Fruit fly (Drosophila melanogaster) whole organism, larva: ENCODE results near the gene CG8564.

Experiments
- noc ChIP-seq: fragments of 200-800 bp; sonication (Bioruptor generic); optimal IDR thresholded peaks from 3 replicates; lab custom pipeline; 2019; ENCODE audit warnings: missing biosample characterization, mild to moderate bottlenecking, missing genetic modification characterization, moderate library complexity

Gene CG8564

DNA sequence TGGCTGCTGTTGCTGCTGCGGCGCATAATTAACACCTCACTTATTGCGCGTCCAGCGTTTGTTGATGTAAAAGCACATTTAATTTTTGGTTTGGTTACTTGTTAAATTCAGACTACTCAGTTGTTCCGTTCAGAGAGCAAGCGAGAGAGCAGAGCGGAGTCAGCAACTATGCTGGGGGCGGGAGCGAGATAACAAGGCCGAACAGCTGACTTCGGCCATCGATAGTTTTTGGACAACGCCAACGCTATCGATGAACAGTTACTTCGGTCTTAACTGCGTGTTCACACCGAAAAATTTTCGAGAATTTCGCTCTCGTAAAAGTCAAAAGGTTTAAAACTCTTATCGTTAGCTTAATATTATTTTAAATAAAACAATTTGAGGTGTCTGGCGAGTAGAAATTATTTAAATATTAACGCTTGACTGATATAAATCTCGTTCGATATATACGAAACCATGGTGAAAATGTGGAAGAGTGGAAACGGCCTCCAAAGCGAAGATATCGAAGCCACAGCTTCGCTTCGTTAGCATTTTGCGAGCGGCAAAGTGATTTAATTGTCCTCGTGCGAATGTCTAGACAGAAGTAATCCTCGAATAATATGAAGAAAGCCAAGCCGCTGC, 6.2 kb downstream of the CG8564 start, which contains the start of the genes SMSr and smid:
Gene SMSr, minus strand, starts transcription at position 116 of the 618 bp plus-strand sequence.
Gene smid, plus strand, starts transcription at position 256 of the 618 bp plus-strand sequence.
- TF ChIP-seq noc (tag; lab: Kevin White, UChicago) = peak; percentile 39

DNA sequence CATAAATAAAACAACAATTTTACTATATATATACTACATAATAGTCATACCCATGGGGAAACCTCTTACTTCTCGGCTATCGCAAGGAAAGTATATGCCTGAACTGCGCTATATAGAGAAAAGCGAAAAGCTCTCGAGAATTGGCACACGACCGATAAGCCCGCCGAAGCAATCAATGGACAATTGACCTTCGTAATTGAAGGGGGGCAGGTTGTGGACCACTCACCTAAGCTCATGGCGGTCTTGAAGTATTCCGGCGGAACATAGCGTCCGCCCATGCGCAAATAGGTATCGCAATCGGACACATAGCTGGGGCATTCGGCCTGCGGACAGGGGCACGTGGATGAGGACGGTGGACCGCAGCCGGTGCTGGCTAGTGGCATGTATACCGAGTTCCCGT, 7.3 kb downstream of the CG8564 start:
- no peak for TF ChIP-seq noc (tag; lab: Kevin White, UChicago)

DNA sequence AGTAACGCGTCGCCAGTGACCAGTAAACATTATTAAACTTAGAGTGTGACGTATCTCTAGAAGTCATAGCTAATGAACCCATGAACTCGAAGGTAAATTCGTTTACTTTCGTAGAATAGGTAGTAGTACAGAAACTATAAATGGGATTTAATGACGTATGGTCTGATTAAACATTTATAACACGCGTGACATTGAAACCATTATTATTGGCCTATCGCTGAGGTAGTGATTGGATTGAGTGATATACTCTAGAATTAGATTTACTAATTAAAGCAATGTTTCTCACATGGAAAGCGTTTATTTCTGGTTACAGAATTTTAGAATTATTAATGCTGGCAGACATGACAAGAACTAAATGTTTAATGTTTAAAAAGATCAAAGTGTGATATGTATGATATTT, 10.9 kb downstream of the CG8564 start:
- TF ChIP-seq noc (tag; lab: Kevin White, UChicago) = no peak

DNA sequence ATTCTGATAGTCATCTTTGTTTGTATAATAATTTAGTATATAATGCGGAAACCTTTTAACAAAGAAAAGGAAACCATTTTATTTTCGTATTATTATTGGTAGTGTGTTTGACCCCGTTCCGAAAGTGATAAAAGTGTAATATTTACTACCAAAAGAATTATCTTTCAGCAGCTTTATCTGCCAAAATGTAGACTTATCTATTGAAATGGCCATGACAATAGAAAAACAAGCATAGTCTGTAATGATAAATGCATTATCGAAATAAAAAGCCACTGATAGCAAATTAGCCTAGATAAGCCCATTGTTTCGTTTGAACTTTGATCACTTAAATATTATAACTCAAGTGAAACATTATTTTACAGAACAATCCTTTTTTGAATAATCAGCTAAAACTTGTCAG, 11.6 kb downstream of the CG8564 start:
- no peak for TF ChIP-seq noc (tag; lab: Kevin White, UChicago)

DNA sequence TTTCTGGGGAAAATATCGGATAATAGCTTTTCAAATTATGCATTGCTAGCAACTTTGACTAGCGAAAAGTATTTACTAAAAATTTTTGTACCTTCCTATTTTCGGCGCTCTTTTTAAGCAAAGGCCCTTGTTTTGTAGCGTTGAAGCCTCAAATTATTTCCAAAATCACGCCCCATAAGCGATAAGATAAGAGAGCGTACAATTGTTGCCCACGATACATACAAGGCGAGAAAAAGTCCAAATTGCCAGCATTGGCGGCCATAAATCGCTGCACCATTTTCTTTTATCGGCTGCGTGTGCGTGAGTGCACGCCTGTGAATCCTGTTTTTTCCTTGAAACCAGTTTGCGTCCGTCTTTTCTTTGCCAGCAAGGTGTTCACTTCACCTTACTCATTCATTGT, 16.4 kb downstream of the CG8564 start:
- no peak for TF ChIP-seq noc (tag; lab: Kevin White, UChicago)

DNA sequence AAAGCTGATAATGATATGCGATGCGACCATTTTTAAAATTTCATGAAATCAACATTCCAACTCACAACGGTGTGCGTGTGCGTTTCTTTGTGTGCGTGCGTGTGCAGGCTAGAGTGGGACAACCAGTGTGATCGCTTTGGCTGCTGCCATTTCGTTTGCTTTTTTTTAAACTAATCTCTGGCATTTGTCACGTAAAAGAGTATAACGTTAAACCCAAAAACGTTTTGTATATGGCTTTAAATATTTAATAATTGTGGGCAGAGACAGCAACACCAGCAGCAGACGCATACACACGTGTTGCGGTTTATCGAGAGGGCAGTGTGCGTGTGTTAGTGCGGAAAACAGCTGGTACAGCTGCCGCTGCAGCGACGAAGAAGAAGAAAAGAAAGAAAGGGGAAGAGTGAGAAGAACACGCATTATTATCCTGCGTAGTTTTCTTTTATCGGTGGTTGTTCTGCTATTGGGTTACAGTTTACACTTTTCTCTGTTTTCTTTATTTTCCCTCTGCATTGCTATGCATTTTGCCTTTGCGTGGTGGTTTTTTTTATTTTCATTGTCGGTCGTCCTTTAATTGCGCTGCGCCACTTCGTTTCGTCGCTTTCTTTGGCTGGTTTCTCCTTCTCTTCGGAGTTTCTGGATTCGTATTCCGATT, 17.4 kb downstream of the CG8564 start:
- peak; percentile 11 for TF ChIP-seq noc (tag; lab: Kevin White, UChicago)

DNA sequence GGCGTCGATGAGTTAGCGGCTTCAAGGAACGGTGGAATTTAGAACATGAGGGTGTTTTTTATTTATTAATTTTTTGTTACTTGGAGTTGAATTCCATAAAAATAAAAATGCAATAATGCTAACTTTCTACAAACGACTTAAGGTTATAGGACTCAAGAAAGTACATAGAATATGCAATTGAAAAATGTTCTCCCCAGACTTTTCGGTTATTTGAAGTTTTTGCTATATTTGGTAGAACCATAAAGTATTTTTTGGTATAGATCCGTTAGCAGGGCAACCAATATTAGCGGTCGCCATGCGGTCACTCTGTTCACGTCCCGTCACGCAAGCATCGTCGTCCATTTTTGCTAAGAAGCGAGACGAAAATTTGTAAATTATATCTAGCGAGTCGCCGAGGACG, 18.2 kb downstream of the CG8564 start, which contains the start of gene akirin:
Gene akirin, plus strand, starts transcription at position 301 of the 400 bp plus-strand sequence.
- no peak for TF ChIP-seq noc (tag; lab: Kevin White, UChicago)

DNA sequence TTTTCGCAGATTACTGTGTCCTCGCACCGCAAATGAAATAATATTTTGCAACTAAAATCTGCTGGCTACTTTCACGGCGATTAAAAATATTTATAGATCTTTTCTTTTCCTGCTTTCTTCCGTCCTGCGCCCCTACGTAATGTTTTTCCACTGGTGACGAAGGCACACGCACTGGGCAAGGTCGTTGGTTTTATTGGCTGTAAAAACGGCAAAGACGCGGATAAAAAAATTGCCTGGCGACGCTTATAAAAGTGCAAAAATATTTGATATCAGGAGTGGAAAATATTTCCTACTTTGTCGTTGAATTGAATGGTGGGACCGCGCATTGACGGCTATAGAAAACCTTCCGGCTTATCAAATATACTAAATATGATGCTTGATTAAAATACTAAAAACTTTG, 18.8 kb downstream of the CG8564 start, which contains the start of gene Sh3beta:
Gene Sh3beta, minus strand, starts transcription at position 327 of the 400 bp plus-strand sequence.
- no peak for TF ChIP-seq noc (tag; lab: Kevin White, UChicago)

DNA sequence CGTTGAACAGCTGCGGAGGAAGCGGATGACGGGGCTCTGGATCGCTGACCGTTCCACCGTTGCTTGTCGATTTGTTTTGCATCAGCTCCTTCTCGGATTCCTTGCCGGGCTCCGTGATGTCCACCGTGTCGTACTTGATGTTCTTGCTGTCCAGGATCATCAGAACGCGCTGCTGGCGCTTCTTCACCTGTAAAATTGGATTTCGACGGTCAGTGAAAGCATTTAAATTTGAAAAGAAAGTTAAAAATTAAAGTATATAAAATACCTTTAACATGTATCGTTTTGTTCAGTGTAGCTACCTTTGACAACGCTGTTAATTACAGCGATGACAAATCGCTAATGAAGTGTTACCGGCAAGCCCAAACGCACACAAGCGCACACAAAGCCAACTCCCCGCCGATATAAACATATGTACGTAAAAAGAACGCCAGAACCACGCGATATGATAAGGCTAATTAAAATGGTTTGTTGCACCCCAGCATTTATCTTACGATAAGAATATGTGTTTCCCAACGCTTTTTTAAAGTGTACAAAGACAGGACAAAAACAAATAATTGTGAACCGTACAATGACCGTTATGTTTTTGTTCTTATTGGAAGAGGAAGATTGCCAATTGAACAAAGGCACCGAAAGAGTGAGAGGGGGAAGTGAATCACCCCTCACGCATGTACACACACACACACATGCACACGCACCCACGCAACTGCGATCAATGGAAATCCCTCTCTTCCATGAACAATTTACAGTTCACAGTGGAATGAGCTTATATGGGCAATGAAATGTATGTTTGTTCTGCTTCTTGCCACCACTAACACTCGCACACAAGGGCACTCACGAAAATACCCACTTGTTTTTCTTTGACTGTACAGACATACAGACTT, 19.7 kb downstream of the CG8564 start:
- no peak for TF ChIP-seq noc (tag; lab: Kevin White, UChicago)

DNA sequence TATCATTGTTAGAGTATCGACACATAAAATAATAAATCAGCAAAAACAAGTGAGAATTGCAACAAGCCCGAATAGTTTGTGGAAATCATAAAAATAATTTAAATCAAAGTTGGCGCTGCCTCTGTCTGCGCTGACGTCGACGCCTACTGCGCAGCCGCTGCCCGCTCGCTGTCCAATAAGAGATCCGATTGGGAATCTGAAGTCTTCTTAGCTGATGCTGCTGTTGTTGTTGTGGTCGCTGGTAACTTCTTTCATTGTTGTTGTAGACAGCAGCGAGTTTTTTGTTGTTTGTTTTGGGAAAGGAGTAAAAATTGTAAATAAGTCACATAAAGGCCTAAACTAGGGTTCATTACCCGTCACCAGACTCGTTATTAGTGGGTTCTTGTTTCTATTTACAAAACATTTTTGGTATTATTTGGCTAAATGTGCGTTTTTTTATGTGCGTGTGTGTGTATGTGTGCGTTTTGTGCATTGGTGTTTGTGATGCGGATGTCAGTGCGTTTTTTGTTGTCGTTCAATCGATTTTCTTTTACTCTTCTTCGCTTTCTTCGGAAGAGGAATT, 22.9 kb downstream of the CG8564 start:
- TF ChIP-seq noc (tag; lab: Kevin White, UChicago) = no peak

DNA sequence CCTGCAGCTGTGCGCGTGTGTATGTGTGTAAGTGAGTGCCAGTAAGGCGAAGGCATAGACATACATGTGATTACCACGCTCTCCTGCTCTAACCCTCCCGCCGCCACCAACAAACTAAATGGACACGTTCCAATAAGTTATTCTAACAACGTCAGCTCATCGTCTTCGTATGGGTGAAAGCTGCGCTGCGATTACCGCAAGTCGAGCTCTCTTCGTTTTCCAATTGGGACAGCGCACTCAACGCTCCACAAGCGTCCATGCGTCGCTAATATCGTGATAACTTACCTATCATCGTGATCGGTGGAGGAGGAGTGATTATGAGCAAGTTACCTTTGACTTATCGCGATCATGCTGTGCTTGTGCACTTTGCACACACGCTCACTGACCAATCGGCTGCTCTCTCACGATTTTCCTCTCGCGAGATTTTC, 26.6 kb downstream of the CG8564 start:
- TF ChIP-seq noc (tag; lab: Kevin White, UChicago) = peak; percentile 6

DNA sequence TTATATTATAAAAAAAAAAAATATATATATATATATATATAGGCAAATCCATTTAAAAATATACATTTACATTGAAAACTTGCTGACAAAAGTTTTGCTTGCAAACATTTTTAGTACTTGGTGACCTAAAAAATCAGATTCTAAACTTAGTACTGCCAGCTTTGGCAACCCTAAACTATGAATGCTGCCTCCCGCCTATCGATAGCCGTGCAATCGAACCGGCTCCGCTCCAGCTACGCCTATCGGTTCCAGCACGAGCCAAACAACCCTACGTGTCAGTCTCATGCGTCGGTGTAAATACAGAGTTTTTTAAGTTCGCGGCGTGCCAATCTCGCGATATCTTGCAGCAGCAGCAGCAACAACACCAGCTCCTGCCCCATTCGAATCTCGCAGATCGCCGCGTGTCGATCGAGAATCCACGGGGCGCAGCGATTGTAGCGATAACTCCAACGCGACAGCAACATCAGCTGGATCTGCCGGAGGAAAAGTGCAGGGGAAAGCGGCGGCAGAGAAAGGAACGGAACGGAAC, 27.3 kb downstream of the CG8564 start, which contains the start of gene Sec63:
Gene Sec63, plus strand, starts transcription at position 238 of the 529 bp plus-strand sequence.
- no peak for TF ChIP-seq noc (tag; lab: Kevin White, UChicago)

DNA sequence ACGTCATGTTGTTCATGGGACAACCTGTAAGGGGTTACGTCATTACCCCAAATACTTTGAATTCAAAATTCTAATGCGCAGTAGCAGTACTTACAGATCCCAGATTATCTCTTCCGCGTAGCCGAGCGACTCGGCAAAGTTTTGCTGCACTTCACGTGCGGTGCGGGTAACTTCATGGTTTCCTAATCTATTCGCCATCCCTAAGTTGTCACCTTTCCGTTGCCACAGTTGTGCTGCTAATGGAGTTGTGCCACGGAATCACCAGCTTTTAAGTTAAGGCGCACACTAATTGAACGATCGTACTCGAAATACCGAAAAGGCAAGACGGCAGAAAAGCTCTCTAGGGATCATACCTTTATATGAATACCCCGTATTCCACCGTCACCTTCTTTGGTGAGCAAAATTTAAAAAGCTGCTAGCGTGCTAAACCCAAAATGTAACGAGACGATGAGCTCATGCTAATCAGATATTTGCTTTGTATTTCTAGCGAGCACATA, 27.8 kb downstream of the CG8564 start, which contains the start of gene pst:
Gene pst, minus strand, starts transcription at position 437 of the 497 bp plus-strand sequence.
- no peak for TF ChIP-seq noc (tag; lab: Kevin White, UChicago)

DNA sequence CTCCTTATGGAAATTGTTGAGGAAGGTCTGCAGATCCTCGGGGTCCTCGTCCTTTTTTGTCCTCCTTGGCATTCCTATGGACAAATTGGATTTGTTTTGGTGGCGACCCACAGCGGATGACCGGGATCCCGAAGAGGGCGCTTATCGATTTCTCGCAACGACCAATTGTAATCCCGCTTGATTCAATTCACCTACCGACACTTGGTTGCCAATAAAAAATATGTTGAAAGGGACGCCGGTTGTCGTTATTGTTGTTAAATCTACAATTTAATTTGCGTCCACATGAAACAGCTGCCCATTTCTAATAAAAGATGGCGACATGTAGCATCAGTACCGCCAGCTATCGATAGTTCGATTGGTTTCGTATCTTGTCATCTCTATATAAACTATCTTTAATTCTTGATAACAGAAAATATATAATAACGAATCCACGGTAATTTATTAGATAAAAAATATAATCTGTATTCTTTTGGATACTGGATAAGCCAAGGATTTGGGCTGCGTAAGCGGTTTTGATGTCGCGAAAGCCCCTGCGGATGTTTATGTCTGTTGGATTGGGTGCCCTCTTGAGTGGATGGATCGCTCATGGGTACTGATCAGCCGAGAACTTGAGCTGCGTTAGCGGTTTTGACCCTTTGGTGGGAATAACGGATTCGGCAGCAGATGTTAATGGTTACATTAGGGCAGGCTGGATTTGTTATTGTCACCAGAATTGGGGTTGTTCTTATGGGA, 31.2 kb downstream of the CG8564 start, which contains the start of gene CTCF:
Gene CTCF, minus strand, starts transcription at position 328 of the 732 bp plus-strand sequence.
- TF ChIP-seq noc (tag; lab: Kevin White, UChicago) = peak; percentile 10
